Worm (Caenorhabditis elegans) whole organism, young adult: ENCODE results near the gene C27B7.5.

Experiments
- B0019.2 ChIP-seq: fragments of 200-800 bp; sonication (Bioruptor generic); conservative IDR thresholded peaks from 2 replicates; pipeline ENCODE4 v1.3.6; 2022; ENCODE audit warnings: missing genetic modification reagents, missing genetic modification characterization, missing compliant biosample characterization
- B0035.1 ChIP-seq: sonication (generic microtip); optimal IDR thresholded peaks from 2 replicates; lab custom pipeline; 2016; ENCODE audit warnings: missing genetic modification characterization, mild to moderate bottlenecking, missing compliant biosample characterization, missing genotype, missing genetic modification reagents
- C17E4.6 ChIP-seq: fragments of 200-800 bp; sonication (Bioruptor generic); IDR thresholded peaks from 2 replicates; pipeline ENCODE4 v1.3.6; 2022; ENCODE audit warnings: missing genetic modification reagents, missing genetic modification characterization, missing compliant biosample characterization
- F22D6.2 ChIP-seq: sonication (generic microtip); optimal IDR thresholded peaks from 2 replicates; lab custom pipeline; 2016; ENCODE audit warnings: mild to moderate bottlenecking, missing genetic modification characterization, missing compliant biosample characterization
- F39B2.1 ChIP-seq: fragments of 200-800 bp; sonication (Bioruptor generic); IDR thresholded peaks from 2 replicates; pipeline ENCODE4 v1.3.6; 2022; ENCODE audit warnings: missing genetic modification reagents, missing genetic modification characterization, missing compliant biosample characterization
- F52B5.7 ChIP-seq: sonication (generic microtip); optimal IDR thresholded peaks from 2 replicates; lab custom pipeline; 2016; ENCODE audit warnings: mild to moderate bottlenecking, missing genetic modification characterization, missing compliant biosample characterization
- K11D2.4 ChIP-seq: fragments of 200-800 bp; sonication (Bioruptor generic); IDR thresholded peaks from 2 replicates; pipeline ENCODE4 v1.3.6; 2022; ENCODE audit warnings: missing genetic modification reagents, missing genetic modification characterization, missing compliant biosample characterization
- T07F8.4 ChIP-seq: sonication (generic microtip); optimal IDR thresholded peaks from 2 replicates; lab custom pipeline; 2016; ENCODE audit warnings: mild to moderate bottlenecking, missing genetic modification characterization, moderate library complexity, missing compliant biosample characterization
- T26A5.8 ChIP-seq: sonication (generic microtip); optimal IDR thresholded peaks from 2 replicates; lab custom pipeline; 2016; ENCODE audit warnings: missing genetic modification characterization, missing compliant biosample characterization
- ZK185.1 ChIP-seq: sonication (generic microtip); optimal IDR thresholded peaks from 2 replicates; lab custom pipeline; 2016; ENCODE audit warnings: mild to moderate bottlenecking, missing genetic modification characterization, missing compliant biosample characterization; ENCODE audit not compliant: poor library complexity, severe bottlenecking
- ama-1 ChIP-seq, 3 experiments: fragments of 150-350 bp in 1 of 3; sonication (generic microtip) in 2 of 3; optimal IDR thresholded peaks; 2 replicates each; lab custom pipeline; 2014 to 2018; ENCODE audit warnings: missing biosample characterization in 2 of 3, missing genetic modification characterization in 2 of 3, missing genetic modification reagents in 2 of 3
- athp-1 ChIP-seq: sonication (generic microtip); optimal IDR thresholded peaks from 2 replicates; lab custom pipeline; 2017; ENCODE audit warnings: mild to moderate bottlenecking, missing genetic modification characterization, missing compliant biosample characterization
- attf-3 ChIP-seq: fragments of 200-800 bp; sonication (Bioruptor generic); conservative IDR thresholded peaks from 2 replicates; pipeline ENCODE4 v1.3.6; 2022; ENCODE audit warnings: missing genetic modification reagents, missing genetic modification characterization, missing compliant biosample characterization
- attf-5 ChIP-seq: fragments of 200-800 bp; sonication (Bioruptor generic); optimal IDR thresholded peaks from 2 replicates; lab custom pipeline; 2018; ENCODE audit warnings: mild to moderate bottlenecking, missing genetic modification characterization, missing compliant biosample characterization
- ccch-3 ChIP-seq: fragments of 200-800 bp; sonication (Bioruptor generic); optimal IDR thresholded peaks from 2 replicates; lab custom pipeline; 2018; ENCODE audit warnings: mild to moderate bottlenecking, missing genetic modification characterization, missing compliant biosample characterization
- cebp-2 ChIP-seq: fragments of 200-800 bp; sonication (Bioruptor generic); IDR thresholded peaks from 2 replicates; pipeline ENCODE4 v1.3.6; 2022; ENCODE audit warnings: missing genetic modification characterization, missing compliant biosample characterization
- ceh-79 ChIP-seq: sonication (generic microtip); optimal IDR thresholded peaks from 2 replicates; lab custom pipeline; 2017; ENCODE audit warnings: mild to moderate bottlenecking, missing genetic modification characterization, missing compliant biosample characterization
- chd-7 ChIP-seq: sonication (generic microtip); optimal IDR thresholded peaks from 2 replicates; lab custom pipeline; 2016; ENCODE audit warnings: mild to moderate bottlenecking, missing genetic modification characterization, moderate library complexity, missing compliant biosample characterization
- die-1 ChIP-seq: sonication (generic microtip); optimal IDR thresholded peaks from 2 replicates; lab custom pipeline; 2016; ENCODE audit warnings: missing genotype, mild to moderate bottlenecking, missing genetic modification characterization, missing compliant biosample characterization
- dpff-1 ChIP-seq: sonication (generic microtip); optimal IDR thresholded peaks from 2 replicates; lab custom pipeline; 2017; ENCODE audit warnings: mild to moderate bottlenecking, missing genetic modification characterization, missing compliant biosample characterization
- dpl-1 ChIP-seq: fragments of 150-350 bp; optimal IDR thresholded peaks from 2 replicates; lab custom pipeline; 2014; ENCODE audit warnings: missing biosample characterization, missing genetic modification reagents, missing genetic modification characterization
- efl-1 ChIP-seq: fragments of 150-350 bp; optimal IDR thresholded peaks from 2 replicates; lab custom pipeline; 2014; ENCODE audit warnings: missing biosample characterization, missing genetic modification reagents, missing genetic modification characterization
- ekl-4 ChIP-seq: fragments of 200-800 bp; sonication (Bioruptor generic); IDR thresholded peaks from 2 replicates; pipeline ENCODE4 v1.3.6; 2022; ENCODE audit warnings: missing genetic modification reagents, missing genetic modification characterization, missing compliant biosample characterization
- gei-17 ChIP-seq: fragments of 200-800 bp; sonication (Bioruptor generic); optimal IDR thresholded peaks from 2 replicates; lab custom pipeline; 2018; ENCODE audit warnings: mild to moderate bottlenecking, missing genetic modification characterization, missing compliant biosample characterization
- him-1 ChIP-seq: sonication (generic microtip); optimal IDR thresholded peaks from 2 replicates; lab custom pipeline; 2016; ENCODE audit warnings: missing genotype, missing genetic modification reagents, missing genetic modification characterization, missing compliant biosample characterization
- hlh-12 ChIP-seq: sonication (generic microtip); optimal IDR thresholded peaks from 2 replicates; lab custom pipeline; 2016; ENCODE audit warnings: missing genetic modification characterization, missing compliant biosample characterization
- hmg-20 ChIP-seq: fragments of 200-800 bp; sonication (Bioruptor generic); IDR thresholded peaks from 2 replicates; pipeline ENCODE4 v1.3.6; 2022; ENCODE audit warnings: missing genetic modification reagents, missing genetic modification characterization, missing compliant biosample characterization
- let-526 ChIP-seq: fragments of 200-800 bp; sonication (Bioruptor generic); IDR thresholded peaks from 2 replicates; pipeline ENCODE4 v1.3.6; 2022; ENCODE audit warnings: missing genetic modification reagents, missing genetic modification characterization, missing compliant biosample characterization
- lin-35 ChIP-seq, 3 experiments: fragments of 150-350 bp in 2 of 3; sonication (generic microtip) in 1 of 3; optimal IDR thresholded peaks; 2 replicates each; lab custom pipeline; 2014 to 2018; ENCODE audit warnings: missing biosample characterization in 3 of 3, missing genetic modification characterization in 3 of 3, missing genetic modification reagents in 3 of 3
- lin-54 ChIP-seq: fragments of 200-800 bp; sonication (Bioruptor generic); optimal IDR thresholded peaks from 2 replicates; lab custom pipeline; 2018; ENCODE audit warnings: mild to moderate bottlenecking, missing genetic modification characterization, missing compliant biosample characterization
- lir-1 ChIP-seq: fragments of 200-800 bp; sonication (Bioruptor generic); conservative IDR thresholded peaks from 2 replicates; pipeline ENCODE4 v1.3.6; 2022; ENCODE audit warnings: missing genetic modification reagents, missing genetic modification characterization, missing compliant biosample characterization
- madf-3 ChIP-seq: fragments of 200-800 bp; sonication (Bioruptor generic); IDR thresholded peaks from 2 replicates; pipeline ENCODE4 v1.3.6; 2022; ENCODE audit warnings: missing genetic modification reagents, missing genetic modification characterization, missing compliant biosample characterization
- madf-6 ChIP-seq: fragments of 200-800 bp; sonication (Bioruptor generic); IDR thresholded peaks from 2 replicates; pipeline ENCODE4 v1.3.6; 2022; ENCODE audit warnings: missing genetic modification reagents, missing genetic modification characterization, missing compliant biosample characterization
- madf-8 ChIP-seq: fragments of 200-800 bp; sonication (Bioruptor generic); conservative IDR thresholded peaks from 2 replicates; pipeline ENCODE4 v1.3.6; 2022; ENCODE audit warnings: missing genetic modification reagents, missing genetic modification characterization, missing compliant biosample characterization
- mcd-1 ChIP-seq: fragments of 200-800 bp; sonication (Bioruptor generic); IDR thresholded peaks from 2 replicates; pipeline ENCODE4 v1.3.6; 2022; ENCODE audit warnings: missing genetic modification reagents, missing genetic modification characterization, missing compliant biosample characterization
- nhr-179 ChIP-seq: sonication (generic microtip); optimal IDR thresholded peaks from 2 replicates; lab custom pipeline; 2016; ENCODE audit warnings: mild to moderate bottlenecking, missing genetic modification characterization, missing compliant biosample characterization
- nhr-27 ChIP-seq: fragments of 200-800 bp; sonication (Bioruptor generic); optimal IDR thresholded peaks from 2 replicates; lab custom pipeline; 2018; ENCODE audit warnings: mild to moderate bottlenecking, missing genetic modification characterization, moderate library complexity, missing compliant biosample characterization
- nhr-80 ChIP-seq: sonication (generic microtip); optimal IDR thresholded peaks from 2 replicates; lab custom pipeline; 2016; ENCODE audit warnings: missing genetic modification characterization, missing compliant biosample characterization
- pbrm-1 ChIP-seq: fragments of 200-800 bp; sonication (Bioruptor generic); IDR thresholded peaks from 2 replicates; pipeline ENCODE4 v1.3.6; 2022; ENCODE audit warnings: missing genetic modification reagents, missing genetic modification characterization, missing compliant biosample characterization
- snpc-3.4 ChIP-seq: sonication (generic microtip); optimal IDR thresholded peaks from 2 replicates; lab custom pipeline; 2017; ENCODE audit warnings: missing genetic modification characterization, mild to moderate bottlenecking, missing compliant biosample characterization, antibody characterized with exemption, moderate library complexity, missing genotype, missing genetic modification reagents
- tlf-1 ChIP-seq: fragments of 200-800 bp; sonication (Bioruptor generic); optimal IDR thresholded peaks from 2 replicates; lab custom pipeline; 2018; ENCODE audit warnings: mild to moderate bottlenecking, missing genetic modification characterization, missing compliant biosample characterization
- zfh-2 ChIP-seq: fragments of 200-800 bp; sonication (Bioruptor generic); conservative IDR thresholded peaks from 2 replicates; pipeline ENCODE4 v1.3.6; 2022; ENCODE audit warnings: missing genetic modification reagents, missing genetic modification characterization, missing compliant biosample characterization
- zim-3 ChIP-seq: sonication (generic microtip); optimal IDR thresholded peaks from 2 replicates; lab custom pipeline; 2017; ENCODE audit warnings: mild to moderate bottlenecking, missing genetic modification characterization, moderate library complexity, missing compliant biosample characterization
- ztf-28 ChIP-seq: fragments of 200-800 bp; sonication (Bioruptor generic); IDR thresholded peaks from 2 replicates; pipeline ENCODE4 v1.3.6; 2022; ENCODE audit warnings: missing genetic modification reagents, missing genetic modification characterization, missing compliant biosample characterization
- ztf-6 ChIP-seq: fragments of 200-800 bp; sonication (Bioruptor generic); IDR thresholded peaks from 2 replicates; pipeline ENCODE4 v1.3.6; 2022; ENCODE audit warnings: missing genetic modification reagents, missing genetic modification characterization, missing compliant biosample characterization

C27B7.5 gene

DNA sequence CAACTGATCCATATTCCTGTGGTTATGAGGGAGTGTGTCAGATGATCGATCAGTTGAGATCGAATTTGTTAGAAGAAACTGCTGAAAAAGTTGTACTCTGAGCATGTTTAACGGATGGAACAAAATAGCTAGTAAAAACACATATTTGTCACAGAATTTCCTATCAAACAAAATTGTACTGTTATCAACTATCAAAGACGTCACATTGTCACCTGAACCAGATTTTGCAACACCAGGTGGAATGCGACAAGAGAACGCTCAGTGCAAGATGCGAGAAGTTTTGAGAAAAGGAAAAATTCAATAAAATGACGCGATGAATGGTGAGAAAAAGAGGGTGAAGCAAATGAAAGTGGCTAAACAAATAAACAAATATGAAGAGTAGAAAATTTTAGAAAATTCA is 33.9 kb upstream of the C27B7.5 start:
- TF ChIP-seq lin-35 (GFP tag; optimal IDR thresholded peaks at IDR 0.05; lab: Kevin White, UChicago): no peak
- TF ChIP-seq T26A5.8: no peak
- no peak for TF ChIP-seq chd-7 (tag; lab: Kevin White, UChicago)
- no peak for TF ChIP-seq K11D2.4 (GFP tag; lab: Robert Waterston, UW)
- TF ChIP-seq madf-3 (GFP tag; lab: Robert Waterston, UW): no peak
- peak; percentile 18 for TF ChIP-seq nhr-80

DNA sequence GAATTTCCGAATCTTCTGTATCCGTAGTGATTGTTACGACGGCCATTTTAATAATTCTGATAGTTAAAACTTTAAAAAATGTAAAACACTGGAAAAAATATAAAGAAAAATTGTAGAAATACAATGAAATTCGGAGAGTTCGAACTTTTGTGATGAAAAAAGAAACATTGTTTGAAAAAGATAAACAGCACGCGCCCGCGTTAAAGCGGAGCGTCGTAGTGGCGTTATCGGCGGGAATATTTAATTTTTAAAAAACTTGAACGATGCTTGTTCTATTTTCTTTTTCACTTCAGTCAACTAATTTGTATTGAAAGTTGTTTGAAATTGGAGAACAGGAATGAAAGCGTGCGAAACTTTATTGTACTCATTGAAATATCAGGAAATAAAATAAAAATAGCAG is 31.8 kb upstream of the C27B7.5 start, which contains the start of gene npp-23:
npp-23 (minus strand) TSS at position 56 of the 400 bp plus-strand sequence.
- TF ChIP-seq ama-1 (optimal IDR thresholded peaks at IDR 0.05; lab: Kevin White, UChicago) (no peak), ama-1 (GFP tag; optimal IDR thresholded peaks at IDR 0.05; lab: Kevin White, UChicago) (no peak), attf-5 (GFP tag; lab: Kevin White, UChicago) (no peak), athp-1 (tag; lab: Kevin White, UChicago) (no peak), ztf-28 (no peak), C17E4.6 (GFP tag; lab: Robert Waterston, UW) (no peak), him-1 (tag; lab: Kevin White, UChicago) (no peak), hmg-20 (no peak), ZK185.1 (tag; lab: Kevin White, UChicago) (no peak), lin-35 (GFP tag; optimal IDR thresholded peaks at IDR 0.05; lab: Kevin White, UChicago) (peak in 1 of 3 experiments; percentile 86), pbrm-1 (no peak), let-526 (no peak), dpl-1 (GFP tag; lab: Kevin White, UChicago) (peak; percentile 71), efl-1 (GFP tag; lab: Kevin White, UChicago) (peak; percentile 85), B0019.2 (GFP tag; lab: Robert Waterston, UW) (no peak), attf-3 (GFP tag; lab: Robert Waterston, UW) (peak; percentile 94), nhr-179 (tag; lab: Kevin White, UChicago) (no peak), tlf-1 (GFP tag; lab: Kevin White, UChicago) (no peak), F39B2.1 (GFP tag; lab: Robert Waterston, UW) (no peak), die-1 (no peak), lin-54 (GFP tag; lab: Kevin White, UChicago) (no peak), F52B5.7 (tag; lab: Kevin White, UChicago) (no peak), chd-7 (tag; lab: Kevin White, UChicago) (no peak), zim-3 (tag; lab: Kevin White, UChicago) (no peak), T07F8.4 (tag; lab: Kevin White, UChicago) (no peak), gei-17 (GFP tag; lab: Kevin White, UChicago) (no peak)

DNA sequence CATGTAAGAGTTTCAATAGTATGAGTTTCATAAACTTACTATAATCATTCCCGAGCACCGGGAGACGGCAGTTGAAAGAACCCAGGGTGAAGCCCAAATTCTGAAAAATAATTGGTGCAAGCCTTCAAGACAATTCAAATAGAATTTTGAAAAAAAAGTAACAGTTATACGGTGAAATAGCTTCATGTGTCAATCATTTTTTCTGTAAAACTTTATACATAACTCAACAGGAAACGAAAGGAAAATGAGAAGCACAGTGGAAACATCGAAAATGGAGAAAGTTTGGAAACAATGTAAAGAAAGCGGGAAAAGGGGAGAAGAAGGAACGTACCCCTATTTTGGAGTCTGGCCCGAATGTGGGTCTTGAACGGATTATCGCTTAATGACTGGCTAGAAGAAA is 28.5 kb upstream of the C27B7.5 start, which contains the start of gene C09G9.3:
C09G9.3 (minus strand) TSS at position 101 of the 400 bp plus-strand sequence.
- TF ChIP-seq attf-5 (GFP tag; lab: Kevin White, UChicago) (no peak), zfh-2 (GFP tag; lab: Robert Waterston, UW) (no peak), dpff-1 (tag; lab: Kevin White, UChicago) (no peak), attf-3 (GFP tag; lab: Robert Waterston, UW) (no peak), tlf-1 (GFP tag; lab: Kevin White, UChicago) (no peak), ekl-4 (GFP tag; lab: Robert Waterston, UW) (no peak), nhr-27 (tag; lab: Kevin White, UChicago) (no peak), mcd-1 (GFP tag; lab: Robert Waterston, UW) (no peak)

DNA sequence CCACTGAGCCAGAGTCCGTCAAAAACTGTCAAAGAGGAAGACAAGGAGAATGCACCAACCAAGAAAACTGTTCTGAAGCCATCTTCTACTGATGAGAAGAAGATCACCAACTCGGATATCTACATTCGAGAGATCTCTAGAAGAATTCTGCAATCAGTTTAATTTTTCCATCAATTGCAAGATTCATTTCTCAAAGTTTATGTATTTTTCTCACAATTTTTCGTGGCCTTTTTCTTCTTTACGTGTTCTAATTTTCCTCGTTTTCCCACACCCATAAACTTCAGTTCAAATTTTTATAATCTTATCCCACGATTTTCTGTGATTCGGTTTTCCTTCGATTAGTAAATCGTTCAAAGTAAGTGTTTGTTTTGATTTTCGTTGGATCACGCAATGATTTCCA is 27.6 kb upstream of the C27B7.5 start, which contains the start of gene hdl-2:
hdl-2 (plus strand) TSS at position 301 of the 400 bp plus-strand sequence.
- TF ChIP-seq gei-17 (GFP tag; lab: Kevin White, UChicago) (no peak), snpc-3.4 (tag; lab: Kevin White, UChicago) (no peak), hlh-12 (tag; lab: Kevin White, UChicago) (no peak), lir-1 (no peak), B0035.1 (no peak), madf-6 (GFP tag; lab: Robert Waterston, UW) (no peak), madf-8 (no peak), cebp-2 (GFP tag; lab: Robert Waterston, UW) (no peak), ccch-3 (GFP tag; lab: Kevin White, UChicago) (no peak), ztf-6 (GFP tag; lab: Robert Waterston, UW) (no peak), F22D6.2 (tag; lab: Kevin White, UChicago) (no peak), ceh-79 (no peak), F52B5.7 (tag; lab: Kevin White, UChicago) (no peak)
